Worm (Caenorhabditis elegans): ENCODE results near the gene srd-34.

ce11 chrV:10516702-10517101, 32.2 kb downstream of the srd-34 start:
- TF ChIP-seq ama-1 (optimal IDR thresholded peaks at IDR 0.05) (no peak), tra-4 (tag; optimal IDR thresholded peaks at IDR 0.05) (no peak), hmg-4 (GFP tag; optimal IDR thresholded peaks at IDR 0.05) (no peak), B0310.2 (tag; optimal IDR thresholded peaks at IDR 0.05) (no peak), sea-1 (GFP tag; conservative IDR thresholded peaks at IDR 0.05) (no peak)
